Worm (Caenorhabditis elegans): ENCODE data around the gene F57F4.1.

DNA sequence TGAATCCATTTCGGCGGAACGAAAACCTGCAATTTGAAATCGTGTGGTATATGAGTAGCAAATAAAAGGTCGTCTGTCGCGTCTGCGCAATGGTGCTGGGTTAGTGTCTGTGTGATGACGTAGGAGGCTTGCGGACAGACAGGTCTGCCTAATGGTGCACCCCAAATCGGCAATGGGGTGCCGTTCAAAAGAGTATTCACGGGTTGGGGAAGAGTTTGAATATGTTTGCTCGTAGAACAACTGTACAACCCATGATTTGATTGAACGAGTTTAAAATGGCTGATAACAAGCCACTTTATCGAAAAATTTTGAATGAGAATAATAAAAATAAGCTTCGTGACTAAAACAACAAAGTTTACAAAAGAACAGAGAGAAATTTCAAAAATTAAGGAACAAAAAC is 35.7 kb downstream of the F57F4.1 start, which contains the start of gene T05H4.11:
- TF ChIP-seq hnd-1 (tag; optimal IDR thresholded peaks at IDR 0.05) (no peak), ama-1 (optimal IDR thresholded peaks at IDR 0.05) (no peak), B0310.2 (tag; optimal IDR thresholded peaks at IDR 0.05) (no peak), pes-1 (GFP tag; IDR thresholded peaks at IDR 0.05) (no peak), scrt-1 (GFP tag; IDR thresholded peaks at IDR 0.05) (no peak), hmg-4 (GFP tag; optimal IDR thresholded peaks at IDR 0.05) (no peak), ets-7 (tag; optimal IDR thresholded peaks at IDR 0.05) (no peak), ceh-13 (GFP tag; optimal IDR thresholded peaks at IDR 0.05) (no peak), hmbx-1 (tag; optimal IDR thresholded peaks at IDR 0.05) (no peak), F13C5.2 (tag; optimal IDR thresholded peaks at IDR 0.05) (no peak), flt-1 (GFP tag; IDR thresholded peaks at IDR 0.05) (no peak)
